Fruit fly (Drosophila melanogaster) whole organism, wandering third instar larva: Measurements from ENCODE around the gene RpL34a.

Source experiments
- Abd-B ChIP-seq: fragments of >200 bp; optimal IDR thresholded peaks from 2 replicates; lab custom pipeline; 2017; ENCODE audit warnings: missing biosample characterization, missing genetic modification characterization
- Myc ChIP-seq: fragments of >200 bp; optimal IDR thresholded peaks from 2 replicates; lab custom pipeline; 2017
- OdsH ChIP-seq: fragments of 200-800 bp; sonication (Bioruptor generic); optimal IDR thresholded peaks from 2 replicates; lab custom pipeline; 2016; ENCODE audit warnings: missing biosample characterization, mild to moderate bottlenecking, missing genetic modification characterization
- brk ChIP-seq: fragments of 200-800 bp; sonication (Bioruptor generic); optimal IDR thresholded peaks from 2 replicates; lab custom pipeline; 2016; ENCODE audit warnings: missing biosample characterization, mild to moderate bottlenecking, missing genetic modification characterization
- dsf ChIP-seq: sonication (Bioruptor generic); optimal IDR thresholded peaks from 2 replicates; lab custom pipeline; 2016; ENCODE audit warnings: missing biosample characterization, missing genetic modification characterization, borderline replicate concordance
- h ChIP-seq: fragments of 200-800 bp; sonication (Bioruptor generic); optimal IDR thresholded peaks from 3 replicates; lab custom pipeline; 2016; ENCODE audit warnings: missing biosample characterization, mild to moderate bottlenecking, missing genetic modification characterization
- lola ChIP-seq: fragments of >200 bp; optimal IDR thresholded peaks from 2 replicates; lab custom pipeline; 2017; ENCODE audit warnings: missing biosample characterization, missing genetic modification characterization
- pan ChIP-seq: fragments of >200 bp; optimal IDR thresholded peaks from 2 replicates; lab custom pipeline; 2017
- tai ChIP-seq: sonication (Bioruptor generic); optimal IDR thresholded peaks from 2 replicates; lab custom pipeline; 2016; ENCODE audit warnings: missing biosample characterization, missing genetic modification characterization
- usp ChIP-seq: fragments of >200 bp; optimal IDR thresholded peaks from 2 replicates; lab custom pipeline; 2017; ENCODE audit warnings: missing biosample characterization, missing genetic modification characterization

DNA sequence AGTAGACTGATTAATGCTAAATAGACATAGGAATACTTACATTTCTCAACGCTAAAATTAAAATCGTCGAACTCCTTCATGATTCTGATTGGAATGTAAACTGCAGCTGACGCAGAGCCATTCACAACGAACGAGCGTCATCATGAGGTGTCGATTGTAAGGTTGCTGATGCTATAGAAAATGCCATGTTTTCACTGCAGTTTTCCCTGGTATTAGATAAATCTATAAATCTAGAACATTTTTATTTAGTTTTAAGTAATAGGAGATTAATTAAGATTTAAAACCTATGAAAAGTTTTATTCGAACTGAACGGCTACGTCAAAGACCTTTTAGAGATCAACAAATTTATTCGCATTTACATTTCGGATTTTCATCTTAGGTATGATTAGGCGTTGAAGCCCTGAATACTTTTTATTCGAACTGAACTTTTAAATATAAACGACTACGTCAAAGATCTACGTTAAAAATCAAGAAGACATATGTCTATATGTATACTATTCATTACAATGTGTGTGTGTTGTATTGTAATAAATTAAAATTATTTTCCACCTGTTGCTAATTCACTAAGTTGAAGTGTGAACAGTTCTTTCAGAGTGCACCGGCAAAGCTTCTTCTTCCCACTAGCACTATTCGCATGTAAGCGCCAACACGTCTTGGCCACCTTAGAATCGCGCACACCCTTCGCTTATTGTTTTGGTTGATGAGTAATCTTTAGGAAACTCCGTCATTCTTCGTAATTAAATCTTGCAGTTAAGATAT lies 6.7 kb downstream of the RpL34a start, which contains the start of the genes Exo84 and Vps2:
- TF ChIP-seq dsf (GFP tag; lab: Kevin White, UChicago) = no peak
- TF ChIP-seq OdsH = peak; percentile 11
- TF ChIP-seq brk (GFP tag; lab: Kevin White, UChicago) = no peak
- no peak for TF ChIP-seq lola (GFP tag; lab: Kevin White, UChicago)
- no peak for TF ChIP-seq h (GFP tag; lab: Kevin White, UChicago)
- no peak for TF ChIP-seq usp (GFP tag; lab: Kevin White, UChicago)
- TF ChIP-seq Abd-B (GFP tag; lab: Kevin White, UChicago) = no peak
- TF ChIP-seq Myc (lab: Kevin White, UChicago) = no peak
- no peak for TF ChIP-seq pan (lab: Kevin White, UChicago)
- TF ChIP-seq tai (GFP tag; lab: Kevin White, UChicago) = no peak
